Fruit fly (Drosophila melanogaster): ENCODE data around the gene Gr5a.

dm6 chrX:5672243-5673051 lies 8.0 kb upstream of the Gr5a start, which contains the start of gene RpL35:
- TF ChIP-seq CG8478 (optimal IDR thresholded peaks at IDR 0.05) (no peak), CTCF (optimal IDR thresholded peaks at IDR 0.05) (no peak)

Data from S2 (cell line).